Fruit fly (Drosophila melanogaster) S2 (cell line): ENCODE measurements around the gene CG43894.

Source experiments
- CG8478 ChIP-seq: fragments of >200 bp; optimal IDR thresholded peaks from 2 replicates; lab custom pipeline; 2018
- CTCF ChIP-seq, 2 experiments: fragments of >200 bp; optimal IDR thresholded peaks; 2 replicates each; lab custom pipeline; 2018

CG43894 gene

dm6 chr3L:12892485-12893173, 3.1 kb downstream of the CG43894 start, which contains the start of gene CG14118:
Gene CG14118 (plus strand): TSS chr3L:12892658.
- no peak for TF ChIP-seq CG8478 (lab: Kevin White, UChicago)
- no peak for TF ChIP-seq CTCF (optimal IDR thresholded peaks at IDR 0.05; lab: Kevin White, UChicago)

dm6 chr3L:12902579-12903228, 13.1 kb downstream of the CG43894 start, which contains the start of gene CG12520:
Gene CG12520 (minus strand): TSS chr3L:12902737.
- peak in 1 of 2 experiments; percentile 50 for TF ChIP-seq CTCF (optimal IDR thresholded peaks at IDR 0.05; lab: Kevin White, UChicago)
- no peak for TF ChIP-seq CG8478 (lab: Kevin White, UChicago)

dm6 chr3L:12903611-12904010, 14.0 kb downstream of the CG43894 start, which contains the start of gene CG32117:
Gene CG32117 (minus strand): TSS chr3L:12903711.
- no peak for TF ChIP-seq CTCF (optimal IDR thresholded peaks at IDR 0.05; lab: Kevin White, UChicago)
- TF ChIP-seq CG8478 (lab: Kevin White, UChicago): no peak

- TF ChIP-seq CTCF (optimal IDR thresholded peaks at IDR 0.05; lab: Kevin White, UChicago) (no peak), CG8478 (lab: Kevin White, UChicago) (no peak)
Observed at dm6 chr3L:12913609-12914266, 24.2 kb downstream of the CG43894 start, which contains the start of gene CG32115. Gene CG32115 (minus strand): TSS chr3L:12913646.

- no peak for TF ChIP-seq CTCF (optimal IDR thresholded peaks at IDR 0.05; lab: Kevin White, UChicago)
- TF ChIP-seq CG8478 (lab: Kevin White, UChicago): no peak
Observed at dm6 chr3L:12915431-12915830, 25.9 kb downstream of the CG43894 start.
